Fruit fly (Drosophila melanogaster): Measurements from ENCODE around the gene Apl.

dm6 chr3L:16612972-16613371, 18.0 kb downstream of the Apl start:
- TF ChIP-seq Rel (GFP tag; optimal IDR thresholded peaks at IDR 0.05) (peak; percentile 52), Rel (tag; optimal IDR thresholded peaks at IDR 0.05) (peak; percentile 76), Abd-B (GFP tag; optimal IDR thresholded peaks at IDR 0.05) (no peak), N (GFP tag; optimal IDR thresholded peaks at IDR 0.05) (no peak), usp (GFP tag; optimal IDR thresholded peaks at IDR 0.05) (no peak), rgr (GFP tag; optimal IDR thresholded peaks at IDR 0.05) (peak; percentile 37), psq (GFP tag; optimal IDR thresholded peaks at IDR 0.05) (peak; percentile 10), woc (GFP tag; optimal IDR thresholded peaks at IDR 0.05) (no peak), Dfd (GFP tag; optimal IDR thresholded peaks at IDR 0.05) (no peak), pan (optimal IDR thresholded peaks at IDR 0.05) (no peak), jim (GFP tag; optimal IDR thresholded peaks at IDR 0.05) (no peak)
